Worm (Caenorhabditis elegans): ENCODE data around the gene T21B6.3.
A peak's percentile ranks its signal among the peaks of the same experiment; 100 is the strongest.

T21B6.3 gene

ce11 chrX:10919613-10920012 lies 29.1 kb downstream of the T21B6.3 start, which contains the start of gene nstp-9:
Gene nstp-9, minus strand, starts transcription at chrX:10919713.
- TF ChIP-seq lsy-27 (tag; optimal IDR thresholded peaks at IDR 0.05; ENCODE audit: borderline replicate concordance, insufficient read depth) (no peak), aptf-2 (GFP tag; conservative IDR thresholded peaks at IDR 0.05) (no peak), F10E7.11 (tag; optimal IDR thresholded peaks at IDR 0.05) (no peak), ztf-25 (GFP tag; IDR thresholded peaks at IDR 0.05) (no peak), attf-3 (GFP tag; conservative IDR thresholded peaks at IDR 0.05) (no peak), Y67H2A.10 (GFP tag; conservative IDR thresholded peaks at IDR 0.05) (no peak), cebp-1 (GFP tag; IDR thresholded peaks at IDR 0.05) (no peak), cebp-1 (tag; optimal IDR thresholded peaks at IDR 0.05) (no peak), lin-35 (GFP tag; optimal IDR thresholded peaks at IDR 0.05) (no peak), ztf-22 (GFP tag; optimal IDR thresholded peaks at IDR 0.05) (no peak), gei-17 (GFP tag; optimal IDR thresholded peaks at IDR 0.05) (no peak), xnd-1 (tag; optimal IDR thresholded peaks at IDR 0.05) (no peak), ztf-3 (GFP tag; optimal IDR thresholded peaks at IDR 0.05) (no peak)

- TF ChIP-seq let-526 (GFP tag; IDR thresholded peaks at IDR 0.05): no peak
- no peak for TF ChIP-seq hlh-12 (tag; optimal IDR thresholded peaks at IDR 0.05)
- TF ChIP-seq ama-1 (optimal IDR thresholded peaks at IDR 0.05): no peak
- no peak for TF ChIP-seq ama-1 (GFP tag; optimal IDR thresholded peaks at IDR 0.05)
- peak; percentile 37 for TF ChIP-seq nhr-80 (tag; optimal IDR thresholded peaks at IDR 0.05)
- TF ChIP-seq ztf-6 (GFP tag; IDR thresholded peaks at IDR 0.05): no peak
- TF ChIP-seq aptf-2 (GFP tag; conservative IDR thresholded peaks at IDR 0.05): 0 out of 2 replicates have a peak, but pooled peaks have one; percentile 25
- TF ChIP-seq lsl-1 (GFP tag; optimal IDR thresholded peaks at IDR 0.05): no peak
These were observed 32.6 kb downstream of the T21B6.3 start for ce11 chrX:10916194-10916593.

DNA sequence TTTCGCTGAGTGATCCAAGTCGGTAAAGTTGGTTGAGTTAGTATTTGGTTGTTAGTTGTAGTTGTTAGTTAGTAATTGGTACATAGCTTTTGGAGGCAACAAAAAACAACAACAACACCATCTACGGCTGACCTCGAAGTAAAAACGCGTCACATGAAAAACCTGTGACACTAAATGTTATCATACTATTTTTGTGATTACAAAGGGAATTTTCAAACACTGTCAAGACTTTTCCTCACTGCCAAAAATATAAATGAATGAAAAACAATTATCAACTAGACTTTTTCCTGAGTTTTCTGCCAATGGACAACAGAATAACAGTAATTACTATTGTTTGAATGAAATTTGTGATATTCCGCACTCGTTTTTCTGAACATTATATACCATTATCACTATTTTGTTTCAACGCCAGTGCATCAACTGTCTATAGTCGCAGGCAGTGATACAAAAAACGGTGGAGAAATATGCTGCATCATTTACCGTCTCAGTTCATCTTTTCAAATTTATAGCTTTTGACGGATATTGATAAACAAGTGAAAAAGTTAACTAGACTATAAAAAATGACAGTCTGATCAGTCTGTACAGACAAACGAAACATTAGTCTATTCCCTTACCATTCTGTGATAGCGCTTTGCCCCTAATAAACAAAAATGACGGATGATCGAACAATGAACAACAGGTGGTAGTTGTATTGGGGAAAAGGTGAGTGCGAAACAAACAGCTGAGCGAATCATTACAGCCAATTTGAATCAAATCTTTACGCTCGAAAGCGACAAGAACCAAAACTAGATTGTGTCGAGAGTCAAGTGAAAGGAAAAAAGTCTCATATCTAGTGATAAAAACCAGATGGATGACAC lies 34.1 kb downstream of the T21B6.3 start:
- TF ChIP-seq nhr-80 (tag; optimal IDR thresholded peaks at IDR 0.05) (peak; percentile 58), fkh-3 (tag; optimal IDR thresholded peaks at IDR 0.05) (no peak)

ce11 chrX:10913981-10914380 lies 34.8 kb downstream of the T21B6.3 start, which contains the start of gene F47B10.9:
Gene F47B10.9, minus strand, starts transcription at chrX:10914081.
- TF ChIP-seq ztf-18 (tag; optimal IDR thresholded peaks at IDR 0.05): no peak

DNA sequence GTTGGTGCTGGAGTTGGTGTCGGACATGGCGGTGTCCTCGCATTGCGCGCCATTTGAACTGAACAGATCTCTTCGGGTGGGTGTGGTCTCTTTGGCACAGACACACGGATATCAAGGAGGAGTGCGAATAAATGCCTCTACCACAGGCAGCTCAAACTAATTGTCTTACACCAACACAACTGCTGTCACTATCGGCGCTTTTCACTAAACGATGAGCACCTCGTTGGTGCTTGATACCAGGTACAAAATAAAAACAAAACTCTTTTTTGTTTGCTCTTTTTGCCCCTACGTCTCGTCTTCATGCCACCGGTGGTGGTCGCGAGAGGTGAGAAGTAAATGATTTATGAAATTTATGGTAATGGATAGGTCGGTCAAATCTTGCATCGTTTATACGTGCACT lies 38.0 kb downstream of the T21B6.3 start, which contains the start of gene F47B10.8:
Gene F47B10.8, minus strand, starts transcription at position 101 of the 400 bp plus-strand sequence.
- no peak for TF ChIP-seq zim-3 (tag; optimal IDR thresholded peaks at IDR 0.05)
- TF ChIP-seq hmg-1.2 (GFP tag; IDR thresholded peaks at IDR 0.05): no peak
- TF ChIP-seq Y56A3A.18 (GFP tag; IDR thresholded peaks at IDR 0.05): no peak
- TF ChIP-seq ceh-79 (tag; optimal IDR thresholded peaks at IDR 0.05): no peak
- TF ChIP-seq ccch-3 (GFP tag; optimal IDR thresholded peaks at IDR 0.05): no peak
- no peak for TF ChIP-seq somi-1 (GFP tag; optimal IDR thresholded peaks at IDR 0.05)
- TF ChIP-seq T26A5.8 (tag; optimal IDR thresholded peaks at IDR 0.05): no peak
- no peak for TF ChIP-seq tbx-9 (tag; optimal IDR thresholded peaks at IDR 0.05; ENCODE audit: borderline replicate concordance)
- no peak for TF ChIP-seq T07F8.4 (tag; optimal IDR thresholded peaks at IDR 0.05)
- TF ChIP-seq lin-26 (GFP tag; IDR thresholded peaks at IDR 0.05): no peak
- TF ChIP-seq hlh-26 (GFP tag; conservative IDR thresholded peaks at IDR 0.05): no peak
- TF ChIP-seq ztf-22 (GFP tag; optimal IDR thresholded peaks at IDR 0.05): no peak
- no peak for TF ChIP-seq hlh-12 (tag; optimal IDR thresholded peaks at IDR 0.05)
- no peak for TF ChIP-seq ceh-91 (GFP tag; IDR thresholded peaks at IDR 0.05)
- no peak for TF ChIP-seq mxl-1 (tag; optimal IDR thresholded peaks at IDR 0.05)
- TF ChIP-seq egl-18 (GFP tag; IDR thresholded peaks at IDR 0.05): no peak

Measured in whole organism, young adult.